In genomic region chrX:12923258-12923901, dm6 we compare ENCODE assay signal across 1 fruit fly cellular context.
A peak's percentile ranks its signal among the peaks of the same experiment; 100 is the strongest.
TF ChIP-seq lines count a peak whose summit lies in the region.

No protein-coding gene starts in this region.

TF ChIP-seq in whole organism, embryonic, 481 proteins besides CTCF, POLR2A, EP300 and RAD21 (continued from another document):
- no peak for TF ChIP-seq prd (optimal IDR thresholded peaks at IDR 0.05; lab: Kevin White, UChicago)
- TF ChIP-seq prd (GFP tag; IDR thresholded peaks at IDR 0.05; lab: Robert Waterston, UW): peak; percentile 45; the same call in 1 of the 3 replicates
- TF ChIP-seq CG10209 (GFP tag; optimal IDR thresholded peaks at IDR 0.05; lab: Kevin White, UChicago): peak; percentile 19
- peak; percentile 60 for TF ChIP-seq dmrt99B (tag; optimal IDR thresholded peaks at IDR 0.05; lab: Kevin White, UChicago)
- no peak for TF ChIP-seq CG43689 (GFP tag; IDR thresholded peaks at IDR 0.05; lab: Robert Waterston, UW)
- TF ChIP-seq chinmo (GFP tag; IDR thresholded peaks at IDR 0.05; lab: Robert Waterston, UW; ENCODE audit: partially characterized antibody): no peak
- TF ChIP-seq Hr51 (GFP tag; optimal IDR thresholded peaks at IDR 0.05; lab: Kevin White, UChicago): peak in 1 of 2 experiments; percentile 28
- TF ChIP-seq Oli (tag; optimal IDR thresholded peaks at IDR 0.05; lab: Kevin White, UChicago): peak; percentile 33
- no peak for TF ChIP-seq CG9817 (tag; optimal IDR thresholded peaks at IDR 0.05; lab: Kevin White, UChicago)
- no peak for TF ChIP-seq bab2 (GFP tag; optimal IDR thresholded peaks at IDR 0.05; lab: Kevin White, UChicago)
- no peak for TF ChIP-seq CG8765 (GFP tag; IDR thresholded peaks at IDR 0.05; lab: Robert Waterston, UW)
- 0 out of 2 replicates have a peak, but pooled peaks have one; percentile 33 for TF ChIP-seq sens-2 (GFP tag; IDR thresholded peaks at IDR 0.05; lab: Robert Waterston, UW)
- no peak for TF ChIP-seq ems (GFP tag; optimal IDR thresholded peaks at IDR 0.05; lab: Kevin White, UChicago)
- no peak for TF ChIP-seq CG7928 (GFP tag; optimal IDR thresholded peaks at IDR 0.05; lab: Kevin White, UChicago)
- TF ChIP-seq CG7556 (GFP tag; optimal IDR thresholded peaks at IDR 0.05; lab: Kevin White, UChicago): peak; percentile 37
- peak; percentile 35 for TF ChIP-seq Sox102F (GFP tag; optimal IDR thresholded peaks at IDR 0.05; lab: Kevin White, UChicago)
- no peak for TF ChIP-seq sd (tag; optimal IDR thresholded peaks at IDR 0.05; lab: Kevin White, UChicago)
- 0 out of 3 replicates have a peak, but pooled peaks have one; percentile 7 for TF ChIP-seq H15 (GFP tag; IDR thresholded peaks at IDR 0.05; lab: Robert Waterston, UW)
- peak; percentile 34 for TF ChIP-seq gsb-n (tag; optimal IDR thresholded peaks at IDR 0.05; lab: Kevin White, UChicago)
- TF ChIP-seq CG2712 (tag; optimal IDR thresholded peaks at IDR 0.05; lab: Kevin White, UChicago): peak; percentile 43
- no peak for TF ChIP-seq CG2202 (tag; optimal IDR thresholded peaks at IDR 0.05; lab: Kevin White, UChicago)
- peak; percentile 36 for TF ChIP-seq ATbp (GFP tag; optimal IDR thresholded peaks at IDR 0.05; lab: Kevin White, UChicago)
- peak; percentile 52 for TF ChIP-seq CG18262 (tag; optimal IDR thresholded peaks at IDR 0.05; lab: Kevin White, UChicago)
- peak; percentile 59 for TF ChIP-seq zf30C (GFP tag; optimal IDR thresholded peaks at IDR 0.05; lab: Kevin White, UChicago)
- no peak for TF ChIP-seq luna (GFP tag; optimal IDR thresholded peaks at IDR 0.05; lab: Kevin White, UChicago)
- TF ChIP-seq ftz-f1 (GFP tag; optimal IDR thresholded peaks at IDR 0.05; lab: Kevin White, UChicago): no peak
- TF ChIP-seq jing (GFP tag; optimal IDR thresholded peaks at IDR 0.05; lab: Kevin White, UChicago): no peak
- peak; percentile 2 for TF ChIP-seq oc (tag; optimal IDR thresholded peaks at IDR 0.05; lab: Kevin White, UChicago)
- no peak for TF ChIP-seq hkb (optimal IDR thresholded peaks at IDR 0.05; lab: Kevin White, UChicago)
- TF ChIP-seq hkb (GFP tag; IDR thresholded peaks at IDR 0.05; lab: Robert Waterston, UW): peak; percentile 12; the same call in 1 of the 2 replicates
- peak; percentile 37 for TF ChIP-seq CG31441 (GFP tag; IDR thresholded peaks at IDR 0.05; lab: Robert Waterston, UW)
- TF ChIP-seq CG2120 (GFP tag; optimal IDR thresholded peaks at IDR 0.05; lab: Kevin White, UChicago): peak; percentile 13
- TF ChIP-seq Eip74EF (GFP tag; optimal IDR thresholded peaks at IDR 0.05; lab: Kevin White, UChicago): no peak
- TF ChIP-seq Jarid2 (GFP tag; optimal IDR thresholded peaks at IDR 0.05; lab: Kevin White, UChicago): no peak
- TF ChIP-seq CG6813 (GFP tag; optimal IDR thresholded peaks at IDR 0.05; lab: Kevin White, UChicago): peak; percentile 30
- no peak for TF ChIP-seq CG14050 (GFP tag; IDR thresholded peaks at IDR 0.05; lab: Robert Waterston, UW)
- TF ChIP-seq rib (GFP tag; IDR thresholded peaks at IDR 0.05; lab: Robert Waterston, UW): no peak
- no peak for TF ChIP-seq nau (GFP tag; optimal IDR thresholded peaks at IDR 0.05; lab: Kevin White, UChicago)
- TF ChIP-seq CG10274 (GFP tag; optimal IDR thresholded peaks at IDR 0.05; lab: Kevin White, UChicago): peak; percentile 94
- TF ChIP-seq Mrtf (GFP tag; IDR thresholded peaks at IDR 0.05; lab: Robert Waterston, UW): no peak
- no peak for TF ChIP-seq CG15696 (tag; optimal IDR thresholded peaks at IDR 0.05; lab: Kevin White, UChicago)
- no peak for TF ChIP-seq tna (GFP tag; IDR thresholded peaks at IDR 0.05; lab: Robert Waterston, UW; ENCODE audit: partially characterized antibody)
- no peak for TF ChIP-seq kah (GFP tag; optimal IDR thresholded peaks at IDR 0.05; lab: Kevin White, UChicago)
- peak; percentile 9 for TF ChIP-seq Meics (GFP tag; optimal IDR thresholded peaks at IDR 0.05; lab: Kevin White, UChicago)
- TF ChIP-seq CG1603 (tag; optimal IDR thresholded peaks at IDR 0.05; lab: Kevin White, UChicago): peak; percentile 45
- TF ChIP-seq CG4404 (GFP tag; IDR thresholded peaks at IDR 0.05; lab: Robert Waterston, UW): no peak
- no peak for TF ChIP-seq Atf3 (GFP tag; optimal IDR thresholded peaks at IDR 0.05; lab: Kevin White, UChicago)
- no peak for TF ChIP-seq Poxn (GFP tag; IDR thresholded peaks at IDR 0.05; lab: Robert Waterston, UW)
- peak; percentile 25 for TF ChIP-seq CG10267 (tag; optimal IDR thresholded peaks at IDR 0.05; lab: Kevin White, UChicago)
- peak; percentile 43 for TF ChIP-seq CG2875 (GFP tag; optimal IDR thresholded peaks at IDR 0.05; lab: Kevin White, UChicago)
TF ChIP-seq in whole organism, embryonic: peak in this region for 107.
